Fruit fly (Drosophila melanogaster) whole organism, embryonic: ENCODE data around the gene Sodh2.
A peak's percentile ranks its signal among the peaks of the same experiment; 100 is the strongest.

Source experiments
- Abd-B ChIP-seq: fragments of 200-800 bp; sonication (Bioruptor generic); optimal IDR thresholded peaks from 2 replicates; lab custom pipeline; 2018; ENCODE audit warnings: missing biosample characterization, mild to moderate bottlenecking, missing genetic modification characterization, moderate library complexity
- Aef1 ChIP-seq: fragments of 200-800 bp; sonication (Bioruptor generic); IDR thresholded peaks from 3 replicates; pipeline ENCODE4 v1.3.6; 2022; ENCODE audit warnings: missing biosample characterization, missing genetic modification characterization
- B-H1 ChIP-seq: fragments of 200-800 bp; sonication (Bioruptor generic); IDR thresholded peaks from 3 replicates; pipeline ENCODE4 v1.3.6; 2022; ENCODE audit warnings: missing biosample characterization, missing genetic modification characterization
- CG11398 ChIP-seq: fragments of 200-800 bp; sonication (Bioruptor generic); optimal IDR thresholded peaks from 2 replicates; lab custom pipeline; 2016; ENCODE audit warnings: missing biosample characterization, missing genetic modification characterization
- CG11723 ChIP-seq: fragments of 200-800 bp; sonication (Bioruptor generic); optimal IDR thresholded peaks from 2 replicates; lab custom pipeline; 2017; ENCODE audit warnings: missing biosample characterization, mild to moderate bottlenecking, missing genetic modification characterization
- CG14860 ChIP-seq: fragments of 200-800 bp; sonication (Bioruptor generic); IDR thresholded peaks from 3 replicates; pipeline ENCODE4 v1.3.6; 2022; ENCODE audit warnings: missing biosample characterization, missing genetic modification characterization; ENCODE audit not compliant: partially characterized antibody
- CG15011 ChIP-seq: fragments of 200-800 bp; sonication (Bioruptor generic); optimal IDR thresholded peaks from 3 replicates; lab custom pipeline; 2018; ENCODE audit warnings: missing biosample characterization, mild to moderate bottlenecking, missing genetic modification characterization
- CG1529 ChIP-seq: fragments of 200-800 bp; sonication (Bioruptor generic); optimal IDR thresholded peaks from 3 replicates; lab custom pipeline; 2018; ENCODE audit warnings: missing biosample characterization, missing genetic modification characterization
- CG1647 ChIP-seq: fragments of 200-800 bp; sonication (Bioruptor generic); optimal IDR thresholded peaks from 3 replicates; lab custom pipeline; 2016; ENCODE audit warnings: missing biosample characterization, missing genetic modification characterization
- CG16815 ChIP-seq: fragments of 200-800 bp; sonication (Bioruptor generic); optimal IDR thresholded peaks from 3 replicates; lab custom pipeline; 2017; ENCODE audit warnings: missing biosample characterization, mild to moderate bottlenecking, missing genetic modification characterization
- CG16863 ChIP-seq: fragments of 200-800 bp; sonication (Bioruptor generic); optimal IDR thresholded peaks from 3 replicates; lab custom pipeline; 2016; ENCODE audit warnings: missing biosample characterization, missing genetic modification characterization
- CG17802 ChIP-seq: fragments of 200-800 bp; sonication (Bioruptor generic); optimal IDR thresholded peaks from 2 replicates; lab custom pipeline; 2018; ENCODE audit warnings: missing biosample characterization, mild to moderate bottlenecking, missing genetic modification characterization, moderate library complexity
- CG2678 ChIP-seq: fragments of 200-800 bp; sonication (Bioruptor generic); optimal IDR thresholded peaks from 3 replicates; lab custom pipeline; 2019; ENCODE audit warnings: missing biosample characterization, mild to moderate bottlenecking, missing genetic modification characterization, moderate library complexity
- CG32767 ChIP-seq: fragments of 200-800 bp; sonication (Bioruptor generic); IDR thresholded peaks from 2 replicates; pipeline ENCODE4 v1.3.6; 2022; ENCODE audit warnings: missing biosample characterization, missing genetic modification characterization
- CG6654 ChIP-seq: fragments of 200-800 bp; sonication (Bioruptor generic); optimal IDR thresholded peaks from 2 replicates; lab custom pipeline; 2017; ENCODE audit warnings: missing biosample characterization, mild to moderate bottlenecking, missing genetic modification characterization
- CG6765 ChIP-seq: fragments of 200-800 bp; sonication (Bioruptor generic); optimal IDR thresholded peaks from 3 replicates; lab custom pipeline; 2017; ENCODE audit warnings: missing biosample characterization, mild to moderate bottlenecking, missing genetic modification characterization
- CG7963 ChIP-seq: fragments of 200-800 bp; sonication (Bioruptor generic); IDR thresholded peaks from 3 replicates; pipeline ENCODE4 v1.3.6; 2022; ENCODE audit warnings: missing biosample characterization, missing genetic modification characterization; ENCODE audit not compliant: partially characterized antibody
- CG9876 ChIP-seq: fragments of 200-800 bp; sonication (Bioruptor generic); optimal IDR thresholded peaks from 2 replicates; lab custom pipeline; 2016; ENCODE audit warnings: missing biosample characterization, missing genetic modification characterization
- D19A ChIP-seq: fragments of 200-800 bp; optimal IDR thresholded peaks from 3 replicates; lab custom pipeline; 2019; ENCODE audit warnings: missing biosample characterization, mild to moderate bottlenecking, missing genetic modification characterization, moderate library complexity
- Dip3 ChIP-seq: fragments of 200-800 bp; sonication (Bioruptor generic); optimal IDR thresholded peaks from 3 replicates; lab custom pipeline; 2016; ENCODE audit warnings: missing biosample characterization, missing genetic modification characterization
- Drgx ChIP-seq: fragments of 200-800 bp; sonication (Bioruptor generic); IDR thresholded peaks from 2 replicates; pipeline ENCODE4 v1.3.6; 2022; ENCODE audit warnings: missing biosample characterization, missing genetic modification characterization
- E2f2 ChIP-seq: fragments of 200-800 bp; sonication (Bioruptor generic); IDR thresholded peaks from 2 replicates; pipeline ENCODE4 v1.3.6; 2022; ENCODE audit warnings: missing biosample characterization, missing genetic modification characterization
- ERR ChIP-seq: fragments of 200-800 bp; sonication (Bioruptor generic); optimal IDR thresholded peaks from 2 replicates; lab custom pipeline; 2016; ENCODE audit warnings: missing biosample characterization, missing genetic modification characterization
- Eip74EF ChIP-seq, 2 experiments: fragments of 200-800 bp in 1 of 2; fragments of >200 bp in 1 of 2; sonication (Bioruptor generic) in 1 of 2; optimal IDR thresholded peaks; 2 replicates each; lab custom pipeline; 2017 to 2019; ENCODE audit warnings: missing biosample characterization in 2 of 2, missing genetic modification characterization in 2 of 2, mild to moderate bottlenecking in 1 of 2, moderate library complexity in 1 of 2
- Hmr ChIP-seq: fragments of 200-800 bp; sonication (Bioruptor generic); optimal IDR thresholded peaks from 3 replicates; lab custom pipeline; 2017; ENCODE audit warnings: mild to moderate bottlenecking, missing biosample characterization, missing genetic modification reagents, missing genetic modification characterization
- MBD-R2 ChIP-seq: fragments of 200-800 bp; sonication (Bioruptor generic); IDR thresholded peaks from 2 replicates; pipeline ENCODE4 v1.3.6; 2022; ENCODE audit warnings: missing biosample characterization, missing genetic modification characterization
- MTF-1 ChIP-seq: fragments of 200-800 bp; sonication (Bioruptor generic); optimal IDR thresholded peaks from 2 replicates; lab custom pipeline; 2018; ENCODE audit warnings: missing biosample characterization, mild to moderate bottlenecking, missing genetic modification characterization, borderline replicate concordance
- Mes4 ChIP-seq: fragments of 200-800 bp; sonication (Bioruptor generic); optimal IDR thresholded peaks from 2 replicates; lab custom pipeline; 2016; ENCODE audit warnings: missing biosample characterization, missing genetic modification characterization
- Poxn ChIP-seq: fragments of 200-800 bp; sonication (Bioruptor generic); IDR thresholded peaks from 2 replicates; pipeline ENCODE4 v1.3.6; 2022; ENCODE audit warnings: missing biosample characterization, missing genetic modification characterization
- Sin3A ChIP-seq: fragments of >200 bp; optimal IDR thresholded peaks from 2 replicates; lab custom pipeline; 2018
- TFAM ChIP-seq: fragments of 200-800 bp; sonication (Bioruptor generic); optimal IDR thresholded peaks from 2 replicates; lab custom pipeline; 2017; ENCODE audit warnings: missing biosample characterization, missing genetic modification characterization, inconsistent platforms
- Taf1 ChIP-seq: fragments of 200-800 bp; sonication (Bioruptor generic); IDR thresholded peaks from 2 replicates; pipeline ENCODE4 v1.3.6; 2022; ENCODE audit warnings: missing biosample characterization, missing genetic modification characterization
- Trl ChIP-seq, 3 experiments: fragments of >200 bp in 2 of 3; fragments of 200-800 bp in 1 of 3; sonication (Bioruptor generic) in 1 of 3; optimal IDR thresholded peaks; 2 replicates in 1 of 3; 3 replicates in 2 of 3; lab custom pipeline; 2016 to 2017; ENCODE audit warnings: missing biosample characterization in 1 of 3, missing genetic modification characterization in 1 of 3
- dpn ChIP-seq, 2 experiments: fragments of 200-800 bp; sonication (Bioruptor generic); optimal IDR thresholded peaks; 3 replicates each; lab custom pipeline; 2016; ENCODE audit warnings: missing biosample characterization in 2 of 2, missing genetic modification characterization in 2 of 2
- fd64A ChIP-seq: fragments of 200-800 bp; sonication (Bioruptor generic); optimal IDR thresholded peaks from 3 replicates; lab custom pipeline; 2018; ENCODE audit warnings: missing biosample characterization, mild to moderate bottlenecking, missing genetic modification characterization
- kay ChIP-seq: fragments of 200-800 bp; sonication (Bioruptor generic); optimal IDR thresholded peaks from 2 replicates; lab custom pipeline; 2016; ENCODE audit warnings: missing biosample characterization, missing genetic modification characterization
- lilli ChIP-seq: fragments of 200-800 bp; sonication (Bioruptor generic); optimal IDR thresholded peaks from 3 replicates; lab custom pipeline; 2016; ENCODE audit warnings: missing biosample characterization, missing genetic modification characterization
- lola ChIP-seq, 3 experiments: fragments of >200 bp in 2 of 3; fragments of 200-800 bp in 1 of 3; sonication (Bioruptor generic) in 1 of 3; optimal IDR thresholded peaks; 2 replicates each; lab custom pipeline; 2017 to 2019; ENCODE audit warnings: missing biosample characterization in 3 of 3, missing genetic modification characterization in 3 of 3, mild to moderate bottlenecking in 1 of 3, moderate library complexity in 1 of 3
- mld ChIP-seq: fragments of 200-800 bp; sonication (Bioruptor generic); IDR thresholded peaks from 3 replicates; pipeline ENCODE4 v1.3.6; 2022; ENCODE audit warnings: missing biosample characterization, missing genetic modification characterization; ENCODE audit not compliant: partially characterized antibody
- run ChIP-seq: fragments of 200-800 bp; sonication (Bioruptor generic); optimal IDR thresholded peaks from 3 replicates; lab custom pipeline; 2018; ENCODE audit warnings: missing biosample characterization, mild to moderate bottlenecking, missing genetic modification characterization
- salm ChIP-seq: fragments of 200-800 bp; sonication (Bioruptor generic); optimal IDR thresholded peaks from 2 replicates; lab custom pipeline; 2018; ENCODE audit warnings: missing biosample characterization, mild to moderate bottlenecking, missing genetic modification characterization
- seq ChIP-seq: fragments of 200-800 bp; sonication (Bioruptor generic); IDR thresholded peaks from 2 replicates; pipeline ENCODE4 v1.3.6; 2022; ENCODE audit warnings: missing biosample characterization, missing genetic modification characterization
- so ChIP-seq: fragments of 200-800 bp; sonication (Bioruptor generic); IDR thresholded peaks from 3 replicates; pipeline ENCODE4 v1.3.6; 2022; ENCODE audit warnings: missing biosample characterization, missing genetic modification characterization
- stwl ChIP-seq: fragments of 200-800 bp; sonication (Bioruptor generic); optimal IDR thresholded peaks from 3 replicates; lab custom pipeline; 2018; ENCODE audit warnings: missing biosample characterization, mild to moderate bottlenecking, missing genetic modification characterization, moderate library complexity
- tna ChIP-seq: fragments of 200-800 bp; sonication (Bioruptor generic); IDR thresholded peaks from 2 replicates; pipeline ENCODE4 v1.3.6; 2022; ENCODE audit warnings: missing biosample characterization, missing genetic modification characterization; ENCODE audit not compliant: partially characterized antibody
- ttk ChIP-seq: fragments of 200-800 bp; sonication (Bioruptor generic); IDR thresholded peaks from 2 replicates; pipeline ENCODE4 v2.1.2; 2022; ENCODE audit warnings: missing biosample characterization, missing genetic modification characterization
- usp ChIP-seq: fragments of >200 bp; optimal IDR thresholded peaks from 2 replicates; lab custom pipeline; 2017; ENCODE audit warnings: missing biosample characterization, missing genetic modification characterization
- vvl ChIP-seq: fragments of 200-800 bp; sonication (Bioruptor generic); IDR thresholded peaks from 2 replicates; pipeline ENCODE4 v1.3.6; 2022; ENCODE audit warnings: missing biosample characterization, missing genetic modification characterization
- zen2 ChIP-seq: fragments of 200-800 bp; sonication (Bioruptor generic); IDR thresholded peaks from 3 replicates; pipeline ENCODE4 v1.3.6; 2022; ENCODE audit warnings: missing biosample characterization, missing genetic modification characterization; ENCODE audit not compliant: partially characterized antibody

Gene Sodh2

DNA sequence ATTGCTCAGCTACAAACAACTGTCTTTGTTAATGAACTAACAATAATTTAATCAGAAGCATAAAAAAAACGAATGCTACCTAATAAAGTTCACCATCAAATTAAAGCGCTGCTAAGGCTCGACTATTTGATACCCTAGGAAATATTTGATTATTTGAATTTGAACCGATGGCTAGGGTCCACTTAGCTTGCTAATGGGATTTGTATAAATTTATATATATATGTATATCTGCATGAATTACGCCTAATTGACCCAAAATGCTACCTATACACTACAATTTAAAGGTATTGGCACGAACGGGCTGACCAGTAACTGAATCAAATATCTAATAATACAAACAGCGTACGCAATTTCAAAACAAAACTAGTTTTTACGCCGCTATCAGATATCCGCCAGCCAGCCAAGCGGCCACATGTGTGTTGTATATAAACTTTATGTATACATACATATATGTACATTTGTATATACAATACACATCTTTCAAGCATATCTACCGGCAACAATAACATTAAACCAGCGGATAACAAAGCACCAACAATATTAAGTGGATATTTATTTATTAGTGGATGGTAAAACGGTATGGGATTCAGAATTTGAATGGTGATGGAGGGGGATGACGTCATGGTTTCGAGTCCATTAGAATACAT, 8.0 kb downstream of the Sodh2 start (continued):
- no peak for TF ChIP-seq CG11723
- TF ChIP-seq CG16863 (GFP tag; lab: Kevin White, UChicago): no peak
- TF ChIP-seq CG16815 (GFP tag; lab: Kevin White, UChicago): no peak
- no peak for TF ChIP-seq CG1529 (GFP tag; lab: Kevin White, UChicago)
- peak; percentile 74 for TF ChIP-seq ttk (GFP tag; lab: Robert Waterston, UW)
- peak; percentile 78 for TF ChIP-seq Drgx (GFP tag; lab: Robert Waterston, UW)
- TF ChIP-seq seq (GFP tag; lab: Robert Waterston, UW): no peak
- no peak for TF ChIP-seq ERR (GFP tag; lab: Kevin White, UChicago)
- peak; percentile 69 for TF ChIP-seq Taf1
- no peak for TF ChIP-seq Trl (optimal IDR thresholded peaks at IDR 0.05; lab: Kevin White, UChicago)
- TF ChIP-seq Trl (GFP tag; optimal IDR thresholded peaks at IDR 0.05; lab: Kevin White, UChicago): no peak
- TF ChIP-seq run (tag; lab: Kevin White, UChicago): no peak
- peak; percentile 60 for TF ChIP-seq CG15011 (GFP tag; lab: Kevin White, UChicago)
- peak; percentile 78 for TF ChIP-seq B-H1 (GFP tag; lab: Robert Waterston, UW)
- peak; percentile 41; the same call in 1 of the 2 replicates for TF ChIP-seq MBD-R2 (GFP tag; lab: Robert Waterston, UW)
- peak; percentile 55 for TF ChIP-seq MTF-1 (GFP tag; lab: Kevin White, UChicago)
- peak; percentile 51 for TF ChIP-seq Poxn (GFP tag; lab: Robert Waterston, UW)
- peak; percentile 6 to 34 for TF ChIP-seq dpn (GFP tag; optimal IDR thresholded peaks at IDR 0.05; lab: Kevin White, UChicago)
- TF ChIP-seq fd64A: no peak
- peak; percentile 74 for TF ChIP-seq CG32767 (GFP tag; lab: Robert Waterston, UW)
- peak; percentile 82 for TF ChIP-seq D19A (tag; lab: Kevin White, UChicago)
- no peak for TF ChIP-seq Dip3
- TF ChIP-seq Abd-B (GFP tag; lab: Kevin White, UChicago): peak; percentile 79
- TF ChIP-seq stwl: no peak
- TF ChIP-seq lilli (GFP tag; lab: Kevin White, UChicago): peak; percentile 53
- TF ChIP-seq Aef1 (GFP tag; lab: Robert Waterston, UW): peak; percentile 80
- TF ChIP-seq tna: no peak
- TF ChIP-seq so (GFP tag; lab: Robert Waterston, UW): peak; percentile 60; the same call in 1 of the 3 replicates
- TF ChIP-seq zen2 (GFP tag; lab: Robert Waterston, UW): no peak
- TF ChIP-seq CG9876: no peak
- peak; percentile 93 for TF ChIP-seq vvl (GFP tag; lab: Robert Waterston, UW)
- TF ChIP-seq Eip74EF (GFP tag; optimal IDR thresholded peaks at IDR 0.05; lab: Kevin White, UChicago): peak in 1 of 2 experiments; percentile 49
- TF ChIP-seq E2f2 (GFP tag; lab: Robert Waterston, UW): peak; percentile 44; the same call in 1 of the 2 replicates
- no peak for TF ChIP-seq CG14860 (GFP tag; lab: Robert Waterston, UW)
- no peak for TF ChIP-seq CG6654 (GFP tag; lab: Kevin White, UChicago)
- TF ChIP-seq salm (tag; lab: Kevin White, UChicago): peak; percentile 61
- TF ChIP-seq usp (GFP tag; lab: Kevin White, UChicago): no peak
- peak; percentile 90 for TF ChIP-seq CG2678 (tag; lab: Kevin White, UChicago)
- peak; percentile 77 for TF ChIP-seq Hmr (GFP tag; lab: Kevin White, UChicago)
- TF ChIP-seq CG1647 (GFP tag; lab: Kevin White, UChicago): peak; percentile 23
- TF ChIP-seq CG7963 (GFP tag; lab: Robert Waterston, UW): no peak
- no peak for TF ChIP-seq mld (GFP tag; lab: Robert Waterston, UW)
- TF ChIP-seq kay (GFP tag; lab: Kevin White, UChicago): no peak
- peak; percentile 19 for TF ChIP-seq CG6765
- TF ChIP-seq CG17802 (tag; lab: Kevin White, UChicago): no peak
- TF ChIP-seq Sin3A (lab: Kevin White, UChicago): no peak
- TF ChIP-seq lola (GFP tag; optimal IDR thresholded peaks at IDR 0.05; lab: Kevin White, UChicago): no peak
- no peak for TF ChIP-seq TFAM (GFP tag; lab: Kevin White, UChicago)
- TF ChIP-seq CG11398 (GFP tag; lab: Kevin White, UChicago): no peak
- TF ChIP-seq Mes4 (GFP tag; lab: Kevin White, UChicago): no peak
